Worm (Caenorhabditis elegans): ENCODE data around the gene pccb-1.

DNA sequence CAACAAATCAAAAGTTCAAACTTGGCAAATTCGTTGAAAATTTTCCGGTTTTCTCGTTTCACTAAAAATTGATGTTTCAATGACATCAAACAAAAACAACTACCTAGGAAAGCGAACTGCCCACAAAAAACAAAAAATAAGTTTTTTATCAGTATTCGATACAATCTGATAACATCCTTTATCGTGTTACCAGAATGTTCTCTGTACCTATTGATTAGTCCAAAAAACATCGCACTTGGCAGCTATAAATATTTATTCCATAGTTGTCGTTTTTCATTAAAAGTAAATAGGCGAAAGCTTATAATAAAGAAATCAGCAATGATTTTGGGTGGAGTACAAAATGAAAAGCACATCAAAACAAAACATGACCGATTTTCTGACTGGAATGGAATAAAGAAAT is 27.9 kb downstream of the pccb-1 start:
- TF ChIP-seq lin-39 (tag; optimal IDR thresholded peaks at IDR 0.05) (no peak), mdt-29 (GFP tag; IDR thresholded peaks at IDR 0.05) (peak; percentile 60; the same call in 1 of the 2 replicates), pqm-1 (tag; optimal IDR thresholded peaks at IDR 0.05) (no peak), nhr-6 (tag; optimal IDR thresholded peaks at IDR 0.05) (no peak), F37D6.2 (tag; optimal IDR thresholded peaks at IDR 0.05) (no peak), F49E8.2 (tag; optimal IDR thresholded peaks at IDR 0.05; ENCODE audit: borderline replicate concordance) (no peak), pha-4 (GFP tag; IDR thresholded peaks at IDR 0.05) (0 out of 2 replicates have a peak, but pooled peaks have one; percentile 24), pha-4 (tag; optimal IDR thresholded peaks at IDR 0.05) (no peak), aly-2 (tag; optimal IDR thresholded peaks at IDR 0.05) (no peak), unc-130 (GFP tag; optimal IDR thresholded peaks at IDR 0.05) (no peak), F10B5.3 (tag; optimal IDR thresholded peaks at IDR 0.05) (no peak), unc-62 (GFP tag; optimal IDR thresholded peaks at IDR 0.05 in 1 of 2) (no peak), unc-62 (tag; optimal IDR thresholded peaks at IDR 0.05) (no peak), zfp-3 (GFP tag; conservative IDR thresholded peaks at IDR 0.05) (no peak), rbr-2 (tag; optimal IDR thresholded peaks at IDR 0.05) (no peak)
